Fruit fly (Drosophila melanogaster): ENCODE results near the gene Bx42.
"Not testable (repeated sequence)": the region's sequence is repeated elsewhere in the genome, so short reads cannot be mapped to it uniquely, and the experiment has no call there.

Bx42 gene

DNA sequence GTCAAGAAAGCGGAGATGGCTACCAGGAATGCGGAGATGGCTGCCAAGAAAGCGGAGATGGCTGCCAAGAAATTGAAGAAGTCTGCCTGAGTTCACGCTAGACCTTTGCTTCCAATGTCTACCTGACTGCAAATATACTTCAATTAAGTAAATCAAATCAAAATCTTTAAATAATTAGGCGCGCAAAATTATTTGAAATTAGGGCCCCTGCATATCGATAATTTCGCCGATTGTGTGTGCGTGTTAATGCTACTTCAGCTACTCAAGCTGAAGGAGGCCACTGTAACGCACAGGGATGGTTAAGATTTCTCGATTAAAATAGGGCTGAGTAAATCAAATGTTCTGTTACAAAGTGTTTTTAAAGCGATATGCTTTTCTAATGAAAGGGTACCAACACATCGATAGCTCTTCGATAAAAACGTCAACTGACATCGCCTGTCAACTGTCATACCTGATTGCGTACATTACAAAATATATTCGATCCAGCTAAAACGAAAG lies 18.4 kb downstream of the Bx42 start, which contains the start of gene CG6999:
TSS of gene CG6999 (plus strand) at position 448 of the 498 bp plus-strand sequence.
- TF ChIP-seq insv, h, Sin3A (optimal IDR thresholded peaks at IDR 0.05): not testable (repeated sequence)

DNA sequence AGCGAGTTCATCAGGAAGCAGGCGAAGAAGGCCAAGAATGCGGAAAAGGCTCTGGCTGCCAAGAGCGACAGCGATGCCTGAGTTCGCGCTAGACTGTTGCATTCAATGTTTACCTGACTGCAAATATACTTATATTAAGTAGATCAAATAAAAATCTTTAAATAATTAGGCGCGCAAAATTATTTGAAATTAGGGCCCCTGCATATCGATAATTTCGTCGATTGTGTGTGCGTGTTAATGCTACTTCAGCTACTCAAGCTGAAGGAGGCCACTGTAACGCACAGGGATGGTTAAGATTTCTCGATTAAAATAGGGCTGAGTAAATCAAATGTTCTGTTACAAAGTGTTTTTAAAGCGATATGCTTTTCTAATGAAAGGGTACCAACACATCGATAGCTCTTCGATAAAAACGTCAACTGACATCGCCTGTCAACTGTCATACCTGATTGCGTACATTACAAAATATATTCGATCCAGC lies 19.7 kb downstream of the Bx42 start, which contains the start of gene CG32706:
TSS of gene CG32706 (plus strand) at position 428 of the 478 bp plus-strand sequence.
- TF ChIP-seq h, psq, Myc (optimal IDR thresholded peaks at IDR 0.05): not testable (repeated sequence)

DNA sequence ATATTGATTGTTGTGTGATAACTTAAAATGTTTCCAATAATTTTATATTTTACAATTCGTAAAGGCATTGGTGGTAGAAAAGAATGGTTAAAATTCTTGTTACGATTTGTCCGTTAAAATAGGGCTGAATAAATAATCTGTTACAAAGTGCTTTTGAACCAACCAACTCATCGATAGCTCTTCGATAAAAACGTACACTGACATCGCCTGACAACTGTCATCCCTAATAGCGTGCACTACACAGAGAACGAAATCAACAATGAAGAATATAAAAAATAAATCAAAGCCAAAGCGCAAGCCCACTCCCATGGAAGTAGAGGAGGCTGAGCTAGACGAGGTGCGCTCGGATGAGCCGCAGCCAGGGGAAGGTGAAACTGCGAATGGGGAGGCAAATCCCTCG lies 20.7 kb downstream of the Bx42 start, which contains the start of gene CG32708:
TSS of gene CG32708 (plus strand) at position 207 of the 400 bp plus-strand sequence.
- no peak for TF ChIP-seq ttk (optimal IDR thresholded peaks at IDR 0.05)

DNA sequence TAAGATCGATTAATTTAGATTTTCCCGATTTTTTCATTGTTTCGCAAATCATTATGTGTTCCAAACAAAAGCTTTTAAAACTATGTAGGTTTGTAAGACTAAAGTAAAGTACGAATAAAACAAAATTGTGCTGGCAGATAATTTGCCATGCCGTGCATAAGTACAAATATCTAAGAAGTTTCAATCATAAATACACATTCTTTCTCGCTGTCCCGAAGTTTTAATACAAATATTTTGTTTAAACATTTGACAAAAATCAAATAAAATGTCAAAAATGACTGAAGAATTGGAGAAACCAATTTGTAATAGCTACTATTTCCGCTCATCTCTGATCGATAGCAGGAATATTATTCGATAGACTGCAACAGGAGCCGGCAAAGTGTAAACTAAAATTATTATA lies 23.8 kb downstream of the Bx42 start, which contains the start of gene APC4:
TSS of gene APC4 (plus strand) at position 332 of the 400 bp plus-strand sequence.
- TF ChIP-seq insv (optimal IDR thresholded peaks at IDR 0.05) (no peak), Myc (optimal IDR thresholded peaks at IDR 0.05) (no peak), h (optimal IDR thresholded peaks at IDR 0.05) (no peak), ttk (optimal IDR thresholded peaks at IDR 0.05) (no peak), Sin3A (optimal IDR thresholded peaks at IDR 0.05) (no peak), psq (optimal IDR thresholded peaks at IDR 0.05) (no peak)

DNA sequence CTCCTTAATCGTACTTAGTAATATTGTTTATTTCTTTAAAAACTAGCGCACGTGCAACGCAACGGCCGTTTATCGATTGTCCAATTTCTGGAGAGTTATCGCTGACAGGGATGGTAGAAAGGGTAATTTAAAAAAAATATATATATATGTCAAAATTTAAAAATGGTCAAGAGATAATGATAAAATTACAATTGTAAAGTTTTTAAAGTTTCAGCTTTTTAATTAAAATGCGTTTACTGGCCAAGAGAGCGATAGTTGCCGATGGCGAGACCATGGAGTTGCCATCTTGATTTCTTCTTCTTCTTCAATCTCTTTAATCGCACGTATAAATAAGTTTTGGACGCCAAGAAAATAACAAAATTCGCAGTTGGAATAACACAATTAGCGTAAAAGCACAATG lies 25.4 kb downstream of the Bx42 start, which contains the start of the genes CG7246 and HP1b:
TSS of gene CG7246 (minus strand) at position 96 of the 400 bp plus-strand sequence.
TSS of gene HP1b (plus strand) at position 102 of the 400 bp plus-strand sequence.
- TF ChIP-seq psq (optimal IDR thresholded peaks at IDR 0.05): no peak
- TF ChIP-seq insv (optimal IDR thresholded peaks at IDR 0.05): no peak
- TF ChIP-seq ttk (optimal IDR thresholded peaks at IDR 0.05): no peak
- no peak for TF ChIP-seq h (optimal IDR thresholded peaks at IDR 0.05)
- no peak for TF ChIP-seq Myc (optimal IDR thresholded peaks at IDR 0.05)
- TF ChIP-seq Sin3A (optimal IDR thresholded peaks at IDR 0.05): no peak

DNA sequence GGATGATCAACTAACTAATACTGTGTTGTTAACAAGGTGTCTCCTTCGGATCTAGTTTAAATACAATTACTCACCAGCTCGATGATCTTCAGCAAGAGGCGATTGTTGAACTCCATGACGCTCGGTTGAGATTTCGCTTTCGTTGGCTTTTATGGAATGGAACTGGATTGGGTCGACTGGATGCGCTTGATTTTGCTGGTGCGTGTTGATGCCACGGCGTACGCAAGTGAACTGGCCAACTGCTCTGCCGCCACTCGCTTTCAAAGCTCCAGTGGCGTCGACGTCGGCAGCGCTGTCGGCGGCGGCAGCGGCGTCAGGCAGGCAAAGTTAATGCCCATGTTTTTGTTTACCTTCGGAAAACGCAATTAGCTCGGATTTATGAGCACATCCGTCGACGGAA lies 28.1 kb downstream of the Bx42 start, which contains the start of gene CG44325:
TSS of gene CG44325 (minus strand) at position 237 of the 400 bp plus-strand sequence.
- no peak for TF ChIP-seq psq (optimal IDR thresholded peaks at IDR 0.05)
- TF ChIP-seq insv (optimal IDR thresholded peaks at IDR 0.05): no peak
- TF ChIP-seq h (optimal IDR thresholded peaks at IDR 0.05): no peak
- no peak for TF ChIP-seq ttk (optimal IDR thresholded peaks at IDR 0.05)
- TF ChIP-seq Sin3A (optimal IDR thresholded peaks at IDR 0.05): no peak
- no peak for TF ChIP-seq Myc (optimal IDR thresholded peaks at IDR 0.05)

DNA sequence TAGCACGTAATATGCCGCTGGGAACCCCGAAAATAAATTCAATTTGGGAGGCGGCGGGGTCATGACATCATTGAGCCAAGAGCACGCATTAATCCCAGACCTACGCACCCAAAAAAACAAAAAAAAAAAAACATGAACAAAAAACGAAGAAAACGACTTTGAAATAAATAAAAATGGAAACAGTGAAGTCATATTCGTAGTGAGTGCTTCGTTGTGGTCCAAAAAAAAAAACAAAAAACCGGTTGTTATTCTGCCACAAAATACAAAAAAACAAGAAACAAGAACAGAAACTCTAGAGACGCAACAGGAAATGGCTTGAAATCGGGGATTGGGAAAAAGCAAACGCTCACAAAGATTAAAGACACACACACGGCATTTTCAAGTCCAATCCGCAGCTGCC lies 28.8 kb downstream of the Bx42 start:
- TF ChIP-seq Sin3A (optimal IDR thresholded peaks at IDR 0.05) (no peak), Myc (optimal IDR thresholded peaks at IDR 0.05) (no peak), psq (optimal IDR thresholded peaks at IDR 0.05) (no peak), insv (optimal IDR thresholded peaks at IDR 0.05) (no peak), ttk (optimal IDR thresholded peaks at IDR 0.05) (no peak), h (optimal IDR thresholded peaks at IDR 0.05) (no peak)

DNA sequence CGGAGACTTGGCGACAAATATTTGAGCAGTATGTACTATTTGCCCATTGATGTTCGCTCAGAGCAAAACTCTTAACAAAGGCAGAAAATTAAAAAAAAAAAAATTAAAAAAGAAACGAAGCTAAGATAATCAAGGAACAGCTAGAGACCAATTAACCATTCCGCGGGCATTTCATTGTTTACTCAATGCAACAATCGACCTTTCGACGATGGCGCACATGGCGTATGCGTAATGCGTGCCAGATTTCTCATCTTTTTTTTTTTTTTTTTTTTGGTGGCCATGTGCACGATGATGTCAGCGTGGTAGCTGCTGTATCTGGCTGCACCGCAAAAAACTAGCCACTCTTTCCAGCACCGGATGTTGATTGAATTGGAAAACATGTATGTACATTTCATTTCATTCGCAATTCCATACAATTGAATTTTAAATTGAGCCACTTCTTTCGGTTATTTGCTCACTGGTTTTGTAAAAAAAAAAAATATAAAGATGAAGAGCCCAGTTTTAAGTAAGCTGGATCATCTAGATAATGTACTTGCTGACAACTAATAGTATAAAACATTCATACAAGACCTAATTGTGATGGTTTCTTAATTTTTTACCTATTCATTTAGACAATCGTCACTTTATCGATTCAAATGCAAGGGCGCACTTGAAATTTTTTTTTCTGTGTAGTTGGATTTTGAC lies 30.6 kb downstream of the Bx42 start:
- TF ChIP-seq h (optimal IDR thresholded peaks at IDR 0.05): no peak
- TF ChIP-seq ttk (optimal IDR thresholded peaks at IDR 0.05): no peak
- no peak for TF ChIP-seq insv (optimal IDR thresholded peaks at IDR 0.05)
- TF ChIP-seq Sin3A (optimal IDR thresholded peaks at IDR 0.05): no peak
- TF ChIP-seq Myc (optimal IDR thresholded peaks at IDR 0.05): no peak
- no peak for TF ChIP-seq psq (optimal IDR thresholded peaks at IDR 0.05)

DNA sequence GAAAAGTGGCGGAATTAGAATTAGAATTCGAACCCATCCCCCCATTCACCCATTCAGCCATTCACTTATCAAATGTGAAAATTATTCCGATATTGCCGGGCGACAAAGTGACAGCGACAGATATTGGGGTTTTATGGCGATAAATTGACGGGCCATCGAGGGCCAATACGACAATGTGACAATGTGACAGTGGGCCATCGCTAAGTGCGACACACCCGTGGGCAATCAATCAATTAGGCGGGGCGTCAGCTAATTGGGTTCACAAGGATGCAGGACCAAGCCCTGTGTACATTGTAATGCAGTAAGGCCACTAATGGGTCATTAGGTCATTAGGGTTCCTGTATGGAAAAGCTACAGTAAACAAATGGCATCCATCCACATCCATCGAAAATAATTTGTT lies 32.4 kb downstream of the Bx42 start:
- TF ChIP-seq h (optimal IDR thresholded peaks at IDR 0.05) (no peak), ttk (optimal IDR thresholded peaks at IDR 0.05) (no peak), Sin3A (optimal IDR thresholded peaks at IDR 0.05) (no peak), Myc (optimal IDR thresholded peaks at IDR 0.05) (no peak), insv (optimal IDR thresholded peaks at IDR 0.05) (no peak), psq (optimal IDR thresholded peaks at IDR 0.05) (no peak)

DNA sequence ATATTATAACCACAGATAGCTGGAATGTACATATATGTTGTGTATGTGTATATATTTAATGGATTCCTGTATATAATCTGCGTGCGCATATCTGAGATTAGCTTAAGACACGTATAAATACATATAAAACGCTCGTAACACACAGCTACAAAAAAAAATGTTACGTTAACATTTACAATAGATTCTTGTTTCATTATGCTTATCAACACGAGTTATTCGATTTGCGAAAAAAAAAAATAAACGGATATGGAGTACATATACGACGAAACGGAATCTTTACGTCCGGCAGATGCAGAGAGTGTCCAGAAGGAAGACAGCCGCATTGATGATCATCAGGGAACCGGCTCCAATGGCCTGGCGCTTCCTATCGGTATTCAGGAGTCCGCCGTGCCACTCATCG lies 35.1 kb downstream of the Bx42 start, which contains the start of gene CG10970:
TSS of gene CG10970 (minus strand) at position 101 of the 400 bp plus-strand sequence.
- TF ChIP-seq ttk (optimal IDR thresholded peaks at IDR 0.05): no peak

DNA sequence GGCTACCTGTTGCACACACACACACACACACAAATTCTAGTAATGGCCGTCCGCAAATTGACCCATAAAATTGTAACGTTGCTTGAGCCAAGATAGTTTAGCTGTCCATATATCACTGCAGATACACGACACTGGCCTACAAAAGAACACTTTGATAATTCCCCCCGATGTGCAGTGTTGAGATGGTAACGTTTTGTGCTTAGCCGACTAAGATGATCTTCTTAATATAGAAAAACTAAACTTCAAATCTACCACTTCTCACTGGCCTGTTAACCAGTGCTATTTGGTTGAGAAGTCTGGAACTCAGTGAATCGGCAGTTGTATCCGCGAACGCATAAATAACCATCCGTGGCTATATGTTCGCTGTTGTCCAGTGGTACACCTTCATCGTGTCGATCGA lies 37.6 kb downstream of the Bx42 start:
- no peak for TF ChIP-seq Sin3A (optimal IDR thresholded peaks at IDR 0.05)
- no peak for TF ChIP-seq psq (optimal IDR thresholded peaks at IDR 0.05)
- no peak for TF ChIP-seq Myc (optimal IDR thresholded peaks at IDR 0.05)
- no peak for TF ChIP-seq ttk (optimal IDR thresholded peaks at IDR 0.05)
- TF ChIP-seq insv (optimal IDR thresholded peaks at IDR 0.05): no peak
- no peak for TF ChIP-seq h (optimal IDR thresholded peaks at IDR 0.05)

DNA sequence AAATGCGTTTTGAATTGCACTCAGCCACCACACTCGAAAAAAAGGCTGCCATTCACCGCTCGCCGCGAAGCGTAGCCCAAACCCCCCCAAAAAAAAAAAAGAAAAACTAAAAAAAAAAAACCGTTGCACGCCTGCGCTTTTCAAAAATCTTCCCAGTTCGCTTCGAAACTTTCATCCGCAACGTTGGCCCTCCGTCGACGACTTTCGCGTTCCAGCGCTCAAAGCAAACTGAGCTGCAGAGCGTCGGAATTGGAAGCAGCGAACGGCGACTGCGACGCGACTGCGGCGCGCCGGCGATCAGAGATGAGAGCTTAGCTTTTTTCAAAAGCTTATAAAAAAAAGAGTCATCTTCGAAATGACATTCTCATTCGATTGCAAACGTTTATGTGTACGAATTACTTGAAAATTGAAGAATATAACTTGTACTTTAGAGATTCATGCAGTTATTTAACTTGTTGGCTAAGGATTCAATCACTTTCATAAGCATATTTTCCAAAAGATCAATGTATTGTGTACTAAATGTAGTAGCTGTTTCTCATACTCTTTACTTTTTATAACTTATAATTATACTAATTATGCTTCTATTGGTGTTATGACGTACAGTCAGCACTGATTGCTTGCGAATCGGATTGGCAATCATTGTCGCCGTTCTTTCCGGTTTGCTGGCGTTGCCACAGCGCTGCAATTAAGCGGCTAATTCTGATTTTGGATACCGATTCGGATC lies 38.5 kb downstream of the Bx42 start, which contains the start of gene CG15365:
TSS of gene CG15365 (minus strand) at position 230 of the 724 bp plus-strand sequence.
- TF ChIP-seq insv (optimal IDR thresholded peaks at IDR 0.05) (no peak), ttk (optimal IDR thresholded peaks at IDR 0.05) (no peak), psq (optimal IDR thresholded peaks at IDR 0.05) (no peak), Myc (optimal IDR thresholded peaks at IDR 0.05) (no peak), h (optimal IDR thresholded peaks at IDR 0.05) (no peak), Sin3A (optimal IDR thresholded peaks at IDR 0.05) (no peak)

Measured in Kc167 (cell line).